Worm (Caenorhabditis elegans) whole organism, L4 larva: ENCODE data around the gene Y58A7A.4.

ENCODE experiments used
- F26F4.8 ChIP-seq: fragments of 200-800 bp; sonication (Bioruptor generic); conservative IDR thresholded peaks from 2 replicates; pipeline ENCODE4 v1.3.6; 2022; ENCODE audit warnings: missing genetic modification characterization, missing compliant biosample characterization
- F37D6.2 ChIP-seq: sonication (generic microtip); optimal IDR thresholded peaks from 2 replicates; lab custom pipeline; 2016; ENCODE audit warnings: mild to moderate bottlenecking, missing genetic modification characterization, missing compliant biosample characterization
- F44E2.7 ChIP-seq: fragments of 200-800 bp; sonication (Bioruptor generic); IDR thresholded peaks from 2 replicates; pipeline ENCODE4 v2.1.2; 2022; ENCODE audit warnings: missing genetic modification characterization, missing compliant biosample characterization
- F49E8.2 ChIP-seq: sonication (generic microtip); optimal IDR thresholded peaks from 2 replicates; lab custom pipeline; 2016; ENCODE audit warnings: missing compliant biosample characterization, mild to moderate bottlenecking, missing genetic modification characterization, borderline replicate concordance
- T20F7.1 ChIP-seq: fragments of 200-800 bp; sonication (Bioruptor generic); optimal IDR thresholded peaks from 2 replicates; lab custom pipeline; 2018; ENCODE audit warnings: mild to moderate bottlenecking, missing genetic modification characterization, missing compliant biosample characterization
- Y105C5A.15 ChIP-seq: fragments of 200-800 bp; sonication (Bioruptor generic); IDR thresholded peaks from 2 replicates; pipeline ENCODE4 v1.3.6; 2022; ENCODE audit warnings: missing genetic modification characterization, missing compliant biosample characterization
- Y5F2A.4 ChIP-seq: fragments of 200-800 bp; sonication (Bioruptor generic); optimal IDR thresholded peaks from 2 replicates; lab custom pipeline; 2018; ENCODE audit warnings: mild to moderate bottlenecking, missing genetic modification characterization, missing compliant biosample characterization
- Y75B8A.6 ChIP-seq: fragments of 200-800 bp; sonication (Bioruptor generic); IDR thresholded peaks from 2 replicates; pipeline ENCODE4 v1.3.6; 2022; ENCODE audit warnings: missing genetic modification reagents, missing genetic modification characterization, missing compliant biosample characterization
- attf-4 ChIP-seq: sonication (generic microtip); optimal IDR thresholded peaks from 3 replicates; lab custom pipeline; 2017; ENCODE audit warnings: missing biosample characterization, missing genetic modification characterization
- ceh-20 ChIP-seq: fragments of 200-800 bp; sonication (Bioruptor generic); IDR thresholded peaks from 2 replicates; pipeline ENCODE4 v1.3.6; 2022; ENCODE audit warnings: missing genetic modification reagents, missing genetic modification characterization, missing compliant biosample characterization
- ceh-28 ChIP-seq: fragments of 150-350 bp; optimal IDR thresholded peaks from 2 replicates; lab custom pipeline; 2014; ENCODE audit warnings: missing biosample characterization, missing genetic modification reagents, missing genetic modification characterization
- cey-2 ChIP-seq: sonication (generic microtip); optimal IDR thresholded peaks from 3 replicates; lab custom pipeline; 2017; ENCODE audit warnings: missing genetic modification characterization, mild to moderate bottlenecking, missing compliant biosample characterization, antibody characterized with exemption, borderline replicate concordance; ENCODE audit not compliant: insufficient read depth
- daf-12 ChIP-seq: fragments of 150-350 bp; optimal IDR thresholded peaks from 2 replicates; lab custom pipeline; 2014; ENCODE audit warnings: missing biosample characterization, missing genetic modification reagents, missing genetic modification characterization
- daf-19 ChIP-seq: fragments of 200-800 bp; sonication (Bioruptor generic); conservative IDR thresholded peaks from 2 replicates; pipeline ENCODE4 v1.3.6; 2022; ENCODE audit warnings: missing genetic modification characterization, missing compliant biosample characterization
- hlh-30 ChIP-seq: sonication (generic microtip); optimal IDR thresholded peaks from 2 replicates; lab custom pipeline; 2017; ENCODE audit warnings: antibody characterized with exemption, mild to moderate bottlenecking, missing genetic modification characterization, missing compliant biosample characterization; ENCODE audit not compliant: insufficient read depth
- lin-13 ChIP-seq: fragments of 150-350 bp; optimal IDR thresholded peaks from 2 replicates; lab custom pipeline; 2014; ENCODE audit warnings: missing biosample characterization, missing genetic modification reagents, missing genetic modification characterization
- lin-39 ChIP-seq: fragments of 150-350 bp; optimal IDR thresholded peaks from 2 replicates; lab custom pipeline; 2014; ENCODE audit warnings: missing biosample characterization, missing genetic modification reagents, missing genetic modification characterization
- lir-3 ChIP-seq: sonication (generic microtip); optimal IDR thresholded peaks from 2 replicates; lab custom pipeline; 2016; ENCODE audit warnings: mild to moderate bottlenecking, missing genetic modification characterization, missing compliant biosample characterization
- lsy-2 ChIP-seq, 2 experiments: fragments of 150-350 bp in 1 of 2; sonication (generic microtip) in 1 of 2; optimal IDR thresholded peaks; 2 replicates each; lab custom pipeline; 2014 to 2017; ENCODE audit warnings: missing biosample characterization in 2 of 2, missing genetic modification characterization in 2 of 2
- mdl-1 ChIP-seq, 2 experiments: fragments of 150-350 bp in 1 of 2; sonication (generic microtip) in 1 of 2; optimal IDR thresholded peaks; 2 replicates each; lab custom pipeline; 2014 to 2017; ENCODE audit warnings: missing biosample characterization in 2 of 2, missing genetic modification characterization in 2 of 2
- mdt-29 ChIP-seq: fragments of 200-800 bp; sonication (Bioruptor generic); IDR thresholded peaks from 2 replicates; pipeline ENCODE4 v1.3.6; 2022; ENCODE audit warnings: missing genetic modification reagents, missing genetic modification characterization, missing compliant biosample characterization
- nhr-10 ChIP-seq: fragments of 150-350 bp; optimal IDR thresholded peaks from 2 replicates; lab custom pipeline; 2014; ENCODE audit warnings: missing biosample characterization, missing genetic modification characterization
- nhr-111 ChIP-seq: fragments of 200-800 bp; sonication (Bioruptor generic); optimal IDR thresholded peaks from 2 replicates; lab custom pipeline; 2018; ENCODE audit warnings: mild to moderate bottlenecking, missing genetic modification characterization, missing compliant biosample characterization
- nhr-237 ChIP-seq: sonication (generic microtip); optimal IDR thresholded peaks from 2 replicates; lab custom pipeline; 2017; ENCODE audit warnings: missing biosample characterization, missing genetic modification characterization
- nhr-25 ChIP-seq: sonication (generic microtip); optimal IDR thresholded peaks from 2 replicates; lab custom pipeline; 2017; ENCODE audit warnings: missing genetic modification characterization, mild to moderate bottlenecking, missing compliant biosample characterization, antibody characterized with exemption, moderate library complexity, borderline replicate concordance; ENCODE audit not compliant: insufficient read depth
- pha-4 ChIP-seq, 2 experiments: fragments of 150-350 bp in 1 of 2; fragments of 200-800 bp in 1 of 2; sonication (Bioruptor generic) in 1 of 2; IDR thresholded peaks in 1 of 2; optimal IDR thresholded peaks in 1 of 2; 2 replicates each; pipeline versions ENCODE4 v1.3.6 to Lab custom; 2014 to 2022; ENCODE audit warnings: missing genetic modification characterization in 2 of 2, missing genetic modification reagents in 2 of 2, missing biosample characterization in 1 of 2, missing compliant biosample characterization in 1 of 2
- skn-1 ChIP-seq: fragments of 150-350 bp; optimal IDR thresholded peaks from 2 replicates; lab custom pipeline; 2014; ENCODE audit warnings: missing biosample characterization, missing genetic modification characterization
- spr-1 ChIP-seq: sonication (generic microtip); optimal IDR thresholded peaks from 2 replicates; lab custom pipeline; 2016; ENCODE audit warnings: mild to moderate bottlenecking, missing genetic modification characterization, missing compliant biosample characterization
- tag-97 ChIP-seq: fragments of 200-800 bp; sonication (Bioruptor generic); IDR thresholded peaks from 2 replicates; pipeline ENCODE4 v1.3.6; 2022; ENCODE audit warnings: missing genetic modification characterization, missing compliant biosample characterization
- unc-130 ChIP-seq: sonication (generic microtip); optimal IDR thresholded peaks from 2 replicates; lab custom pipeline; 2016; ENCODE audit warnings: missing genetic modification reagents, missing genetic modification characterization, missing compliant biosample characterization
- unc-39 ChIP-seq: sonication (generic microtip); optimal IDR thresholded peaks from 2 replicates; lab custom pipeline; 2017; ENCODE audit warnings: missing biosample characterization, missing genetic modification characterization
- unc-62 ChIP-seq, 3 experiments: fragments of 150-350 bp in 1 of 3; sonication (generic microtip); optimal IDR thresholded peaks in 2 of 3; peaks in 1 of 3; 1 replicate in 1 of 3; 2 replicates in 2 of 3; lab custom pipeline; 2014 to 2017; ENCODE audit warnings: missing biosample characterization in 3 of 3, missing genetic modification characterization in 3 of 3, missing genetic modification reagents in 3 of 3, missing genotype in 1 of 3
- zag-1 ChIP-seq: fragments of 150-350 bp; optimal IDR thresholded peaks from 2 replicates; lab custom pipeline; 2014; ENCODE audit warnings: missing biosample characterization, missing genetic modification characterization
- zfp-2 ChIP-seq: sonication (generic microtip); optimal IDR thresholded peaks from 2 replicates; lab custom pipeline; 2016; ENCODE audit warnings: mild to moderate bottlenecking, missing genetic modification characterization, missing compliant biosample characterization
- zfp-3 ChIP-seq: fragments of 200-800 bp; sonication (Bioruptor generic); conservative IDR thresholded peaks from 2 replicates; pipeline ENCODE4 v1.3.6; 2022; ENCODE audit warnings: missing genetic modification reagents, missing genetic modification characterization, missing compliant biosample characterization
- ztf-7 ChIP-seq: fragments of 150-350 bp; optimal IDR thresholded peaks from 2 replicates; lab custom pipeline; 2014; ENCODE audit warnings: missing biosample characterization, missing genetic modification characterization

Gene Y58A7A.4

DNA sequence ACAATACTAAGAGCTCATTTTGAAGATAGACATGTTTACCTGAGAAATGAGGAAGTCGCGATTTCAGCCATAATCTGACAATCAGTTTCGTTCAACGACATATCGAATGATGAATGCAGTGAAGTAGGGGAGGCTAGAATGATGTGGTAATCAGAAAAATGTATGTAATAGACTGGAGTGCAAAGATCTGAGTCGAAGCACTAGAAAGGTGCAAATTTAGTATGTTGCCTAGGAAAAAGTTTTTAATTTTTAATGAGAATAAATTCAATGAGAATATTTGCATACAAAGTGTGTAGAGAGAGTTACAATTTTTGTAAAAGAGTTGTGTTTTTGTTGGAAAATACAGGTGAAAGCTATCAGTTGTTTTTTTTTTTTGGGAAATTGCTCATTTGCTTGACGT lies 20.1 kb upstream of the Y58A7A.4 start, which contains the start of gene srab-2:
srab-2 (minus strand) TSS at position 101 of the 400 bp plus-strand sequence.
- TF ChIP-seq lsy-2 (tag; optimal IDR thresholded peaks at IDR 0.05; lab: Kevin White, UChicago) (no peak), daf-19 (no peak), Y5F2A.4 (GFP tag; lab: Kevin White, UChicago) (no peak), ztf-7 (tag; lab: Kevin White, UChicago) (no peak), daf-12 (tag; lab: Kevin White, UChicago) (no peak), ceh-20 (GFP tag; lab: Robert Waterston, UW) (no peak), unc-39 (tag; lab: Kevin White, UChicago) (no peak), nhr-237 (tag; lab: Kevin White, UChicago) (no peak), mdt-29 (GFP tag; lab: Robert Waterston, UW) (no peak)

DNA sequence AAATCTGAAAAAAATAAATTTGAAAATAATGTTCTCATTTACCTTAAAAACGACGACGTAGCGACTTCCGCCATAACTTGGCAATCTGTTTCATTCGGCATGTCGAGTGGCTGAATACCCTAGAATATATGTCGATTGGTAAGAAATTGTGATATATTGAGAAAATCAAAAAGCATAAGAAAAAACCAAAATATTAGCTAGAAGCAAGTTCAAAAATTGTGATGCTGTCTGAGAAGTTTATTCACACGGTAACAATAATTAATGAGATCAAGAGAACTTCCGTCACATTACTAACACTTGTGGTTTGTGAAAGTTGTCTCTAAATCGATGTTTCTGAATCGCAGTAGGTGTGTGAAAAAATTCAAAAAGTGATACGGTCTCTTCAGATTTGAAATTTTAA lies 17.2 kb upstream of the Y58A7A.4 start, which contains the start of gene srab-1:
srab-1 (minus strand) TSS at position 101 of the 400 bp plus-strand sequence.
- TF ChIP-seq hlh-30 (tag; lab: Kevin White, UChicago) (no peak), nhr-25 (tag; lab: Kevin White, UChicago) (no peak), ceh-20 (GFP tag; lab: Robert Waterston, UW) (no peak), mdl-1 (tag; optimal IDR thresholded peaks at IDR 0.05; lab: Kevin White, UChicago) (no peak), zfp-2 (tag; lab: Kevin White, UChicago) (no peak), skn-1 (tag; lab: Kevin White, UChicago) (no peak), Y75B8A.6 (GFP tag; lab: Robert Waterston, UW) (no peak), spr-1 (no peak), lir-3 (tag; lab: Kevin White, UChicago) (no peak), Y105C5A.15 (GFP tag; lab: Robert Waterston, UW) (no peak), tag-97 (GFP tag; lab: Robert Waterston, UW) (no peak), attf-4 (tag; lab: Kevin White, UChicago) (no peak)
- TF ChIP-seq, all 104 proteins: peak for 0

DNA sequence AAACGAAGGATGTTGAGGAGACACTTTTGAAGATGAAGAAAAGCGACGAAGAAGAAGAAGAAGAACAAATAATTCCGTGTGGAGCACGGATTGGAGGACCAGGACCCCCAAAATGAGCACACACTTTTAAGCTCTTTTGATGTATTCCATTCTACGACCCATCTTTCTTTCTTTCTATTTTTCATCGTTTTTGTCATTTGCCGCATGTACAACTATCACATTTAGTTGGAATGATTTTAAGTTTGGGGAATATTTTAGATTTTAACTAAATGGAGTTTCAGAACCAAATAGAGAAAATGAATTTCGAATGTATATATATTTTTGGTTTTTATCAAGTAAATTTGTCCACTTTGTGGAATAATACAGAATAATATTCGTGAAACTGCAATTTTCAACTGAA lies 14.1 kb upstream of the Y58A7A.4 start, which contains the start of gene unc-46:
unc-46 (minus strand) TSS at position 101 of the 400 bp plus-strand sequence.
- no peak for TF ChIP-seq F37D6.2 (tag; lab: Kevin White, UChicago)
- peak in 1 of 2 experiments; percentile 61 for TF ChIP-seq unc-62 (GFP tag; optimal IDR thresholded peaks at IDR 0.05 in 1 of 2; lab: Kevin White, UChicago)
- TF ChIP-seq unc-62 (tag; optimal IDR thresholded peaks at IDR 0.05; lab: Kevin White, UChicago): no peak
- no peak for TF ChIP-seq zag-1 (tag; lab: Kevin White, UChicago)
- TF ChIP-seq, all 104 proteins: peak for 1

DNA sequence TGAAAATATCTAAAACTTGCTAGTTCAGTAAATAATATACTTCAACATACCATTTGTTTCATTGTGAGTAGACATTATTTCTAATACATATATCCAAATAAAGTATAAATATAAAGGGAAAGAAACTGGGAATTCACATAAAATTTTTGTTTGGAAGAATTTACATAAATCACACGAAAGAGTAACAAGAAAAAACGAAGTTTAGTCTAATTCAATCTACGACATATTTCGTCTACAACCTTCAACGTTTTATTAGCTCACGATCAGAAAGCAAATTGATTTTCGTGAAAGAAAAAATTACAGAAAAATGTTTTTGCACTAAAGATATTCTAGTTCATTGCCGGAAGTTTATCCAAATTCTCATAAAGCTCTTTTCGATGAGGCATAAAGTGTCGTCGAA lies 12.2 kb upstream of the Y58A7A.4 start, which contains the start of gene C04F5.2:
C04F5.2 (minus strand) TSS at position 101 of the 400 bp plus-strand sequence.
- TF ChIP-seq F44E2.7 (GFP tag; lab: Robert Waterston, UW) (no peak), unc-130 (no peak), cey-2 (no peak), ceh-20 (GFP tag; lab: Robert Waterston, UW) (no peak), ceh-28 (tag; lab: Kevin White, UChicago) (no peak), lin-39 (tag; lab: Kevin White, UChicago) (no peak), F49E8.2 (tag; lab: Kevin White, UChicago) (no peak)

DNA sequence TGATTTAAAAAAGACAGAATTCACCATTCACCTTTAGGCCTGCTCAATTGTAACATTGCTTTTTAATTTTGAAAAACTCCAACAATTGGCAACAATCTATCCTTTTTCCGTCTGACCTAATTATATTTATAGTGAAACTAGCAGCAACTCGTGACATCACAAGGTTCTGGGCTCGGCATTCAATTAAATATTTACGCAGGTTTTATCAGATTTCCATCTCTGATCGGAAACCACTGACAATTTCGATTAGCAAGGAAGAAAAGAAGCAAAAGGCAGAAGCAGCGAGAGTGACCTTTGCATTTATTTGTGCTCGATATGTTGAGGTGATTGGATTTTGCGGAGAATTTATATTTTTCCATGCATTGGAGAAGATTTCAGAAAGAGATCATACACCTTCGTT lies 5.6 kb upstream of the Y58A7A.4 start:
- TF ChIP-seq T20F7.1 (GFP tag; lab: Kevin White, UChicago) (no peak), unc-39 (tag; lab: Kevin White, UChicago) (no peak), ceh-28 (tag; lab: Kevin White, UChicago) (no peak), F26F4.8 (GFP tag; lab: Robert Waterston, UW) (no peak), unc-130 (no peak), attf-4 (tag; lab: Kevin White, UChicago) (no peak), pha-4 (GFP tag; IDR thresholded peaks at IDR 0.05; lab: Robert Waterston, UW) (no peak), pha-4 (tag; optimal IDR thresholded peaks at IDR 0.05; lab: Kevin White, UChicago) (no peak), zfp-3 (GFP tag; lab: Robert Waterston, UW) (no peak), nhr-10 (tag; lab: Kevin White, UChicago) (no peak), nhr-237 (tag; lab: Kevin White, UChicago) (no peak), lin-13 (GFP tag; lab: Kevin White, UChicago) (no peak), nhr-111 (no peak)
